Fruit fly (Drosophila melanogaster): ENCODE measurements around the gene cav.
A peak's percentile ranks its signal among the peaks of the same experiment; 100 is the strongest.

The cav gene

DNA sequence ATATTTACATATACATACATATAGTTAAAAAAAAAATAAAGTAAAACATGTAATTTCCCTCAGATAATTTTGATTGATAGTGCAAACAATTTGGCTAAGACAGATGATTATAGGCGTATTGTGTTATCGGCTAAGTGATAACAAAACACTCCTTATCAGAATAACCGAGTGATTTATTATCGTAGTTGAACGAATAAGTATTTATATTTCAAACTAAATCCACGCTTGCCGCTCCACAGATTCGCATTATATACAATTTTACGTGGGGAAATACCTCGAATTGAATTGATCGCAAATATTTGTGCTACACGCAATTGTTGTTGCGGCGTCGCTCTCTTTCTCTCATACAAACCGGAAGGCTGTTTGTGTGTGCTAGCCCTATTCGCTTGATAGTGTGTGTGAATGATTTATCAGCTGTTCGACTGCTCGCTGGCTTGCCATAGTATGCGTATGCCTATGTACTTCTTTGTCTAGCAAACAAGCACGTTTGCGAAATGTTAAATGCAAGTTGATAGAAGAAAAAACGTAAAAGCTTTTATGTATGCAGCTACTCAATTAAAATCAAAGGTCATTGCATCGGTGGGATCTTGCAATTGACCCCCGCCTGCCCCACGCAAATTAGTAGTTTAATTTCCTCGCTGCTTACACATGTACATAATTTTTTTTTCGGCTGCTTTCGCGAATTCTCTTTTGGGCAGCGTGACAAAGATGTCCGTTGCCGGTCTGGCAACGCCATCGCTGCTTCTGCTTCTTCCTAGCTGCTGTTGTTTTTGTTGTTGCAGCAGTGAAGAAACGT is 12.7 kb downstream of the cav start:
- TF ChIP-seq CG34406 (GFP tag; optimal IDR thresholded peaks at IDR 0.05) (no peak), Eip75B (GFP tag; optimal IDR thresholded peaks at IDR 0.05) (no peak), CG1621 (tag; optimal IDR thresholded peaks at IDR 0.05) (no peak), lz (GFP tag; optimal IDR thresholded peaks at IDR 0.05) (no peak), CG3919 (GFP tag; optimal IDR thresholded peaks at IDR 0.05) (no peak), vri (GFP tag; optimal IDR thresholded peaks at IDR 0.05) (no peak), dsx (GFP tag; optimal IDR thresholded peaks at IDR 0.05; ENCODE audit: poor library complexity, severe bottlenecking) (peak; percentile 64), ss (GFP tag; optimal IDR thresholded peaks at IDR 0.05) (peak in 1 of 2 experiments; percentile 44), acj6 (GFP tag; optimal IDR thresholded peaks at IDR 0.05) (no peak), CG11294 (GFP tag; IDR thresholded peaks at IDR 0.05) (no peak), pdm3 (GFP tag; optimal IDR thresholded peaks at IDR 0.05) (no peak), Smox (GFP tag; optimal IDR thresholded peaks at IDR 0.05) (no peak), fd59A (GFP tag; optimal IDR thresholded peaks at IDR 0.05) (peak; percentile 38), Hr38 (GFP tag; optimal IDR thresholded peaks at IDR 0.05) (no peak), CG15336 (GFP tag; IDR thresholded peaks at IDR 0.05) (0 out of 2 replicates have a peak, but pooled peaks have one; percentile 8), Sox102F (GFP tag; optimal IDR thresholded peaks at IDR 0.05) (no peak), Gug (GFP tag; IDR thresholded peaks at IDR 0.05) (0 out of 2 replicates have a peak, but pooled peaks have one; percentile 25), Eip78C (GFP tag) (peak; percentile 60), fkh (GFP tag; optimal IDR thresholded peaks at IDR 0.05) (peak; percentile 59), CG6854 (GFP tag; optimal IDR thresholded peaks at IDR 0.05) (peak; percentile 21), CG7368 (GFP tag; optimal IDR thresholded peaks at IDR 0.05) (no peak), CG6808 (GFP tag; optimal IDR thresholded peaks at IDR 0.05) (no peak), CG6163 (GFP tag; IDR thresholded peaks at IDR 0.05) (peak; percentile 31; the same call in 1 of the 3 replicates), Sox14 (GFP tag; optimal IDR thresholded peaks at IDR 0.05) (peak; percentile 72), Lpt (GFP tag; optimal IDR thresholded peaks at IDR 0.05) (no peak), CG11762 (GFP tag; optimal IDR thresholded peaks at IDR 0.05; ENCODE audit: insufficient read depth) (no peak), esn (GFP tag; optimal IDR thresholded peaks at IDR 0.05) (peak; percentile 13), eg (GFP tag; IDR thresholded peaks at IDR 0.05) (0 out of 3 replicates have a peak, but pooled peaks have one; percentile 48), Ets96B (tag; optimal IDR thresholded peaks at IDR 0.05) (peak; percentile 11), CG31627 (GFP tag; optimal IDR thresholded peaks at IDR 0.05) (no peak), CG3032 (tag; optimal IDR thresholded peaks at IDR 0.05) (peak; percentile 36)

DNA sequence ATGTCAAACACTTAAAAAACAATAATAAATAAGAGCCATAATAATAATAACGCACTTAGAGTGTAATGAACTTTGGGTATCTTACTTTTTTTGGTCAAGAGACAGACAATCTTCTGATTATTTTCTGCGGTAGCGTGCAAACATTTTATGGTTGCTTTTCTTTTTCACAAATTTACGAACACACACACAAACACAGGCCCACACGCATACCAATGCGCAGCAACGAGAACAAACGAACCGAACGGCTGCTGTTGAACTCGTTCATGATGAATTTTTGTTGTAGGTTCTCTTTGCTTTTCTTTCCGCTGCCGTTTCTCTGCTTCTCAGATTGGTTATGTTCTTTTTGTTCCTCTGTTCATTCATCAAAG is 13.2 kb downstream of the cav start:
- no peak for TF ChIP-seq CG8119 (GFP tag; IDR thresholded peaks at IDR 0.05)
- TF ChIP-seq salr (GFP tag; optimal IDR thresholded peaks at IDR 0.05): no peak
- no peak for TF ChIP-seq ss (GFP tag; optimal IDR thresholded peaks at IDR 0.05)
- no peak for TF ChIP-seq net (GFP tag; optimal IDR thresholded peaks at IDR 0.05)
- TF ChIP-seq CG31627 (GFP tag; optimal IDR thresholded peaks at IDR 0.05): no peak

DNA sequence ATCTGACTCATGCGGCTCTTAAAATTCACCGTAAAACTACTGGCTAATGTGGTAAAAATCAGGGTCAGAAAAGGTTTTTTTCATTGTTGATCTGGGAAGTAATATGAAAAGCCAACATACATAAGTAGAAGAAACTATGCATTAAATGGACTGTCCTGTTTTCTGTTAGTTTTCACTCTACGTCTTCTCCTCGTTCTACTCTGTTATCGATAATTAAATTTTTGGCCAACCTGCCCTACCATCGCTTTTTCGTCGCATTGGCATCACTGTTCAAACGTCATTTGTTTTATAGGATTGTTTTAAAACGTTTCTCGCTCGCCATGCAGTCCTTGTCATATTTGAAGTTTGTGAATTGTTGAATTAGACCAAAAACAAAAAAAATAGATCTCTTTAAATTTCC is 13.8 kb downstream of the cav start:
- TF ChIP-seq CG6808 (GFP tag; optimal IDR thresholded peaks at IDR 0.05): peak; percentile 93
- TF ChIP-seq CG1621 (tag; optimal IDR thresholded peaks at IDR 0.05): no peak

DNA sequence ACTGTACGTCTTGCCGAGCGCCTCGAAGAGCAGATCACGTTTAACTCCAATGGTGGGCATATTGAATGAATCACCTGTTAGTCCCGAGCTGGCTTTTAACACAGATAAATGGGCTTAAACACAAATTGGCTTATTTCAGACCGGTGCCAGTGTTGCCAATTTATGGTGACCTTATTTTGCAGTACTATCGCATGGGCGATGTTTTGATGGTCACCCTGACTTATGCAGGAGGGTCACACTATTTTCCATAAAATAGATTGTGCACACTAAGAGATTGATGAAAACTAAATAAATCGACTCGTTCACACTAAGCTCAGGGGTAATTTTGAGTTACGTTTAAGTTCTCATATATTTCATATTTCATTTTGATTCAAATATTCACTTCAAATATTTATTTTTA is 31.6 kb downstream of the cav start, which contains the start of gene beta-PheRS:
beta-PheRS (minus strand) TSS at position 186 of the 400 bp plus-strand sequence.
- TF ChIP-seq Lpt (GFP tag; optimal IDR thresholded peaks at IDR 0.05) (no peak), fkh (GFP tag; optimal IDR thresholded peaks at IDR 0.05) (no peak), topi (GFP tag; optimal IDR thresholded peaks at IDR 0.05) (no peak), Hr39 (GFP tag; optimal IDR thresholded peaks at IDR 0.05) (no peak), CG34406 (GFP tag; optimal IDR thresholded peaks at IDR 0.05) (no peak), eg (GFP tag; IDR thresholded peaks at IDR 0.05) (no peak; the same call in 2 of the 3 replicates), CG1621 (tag; optimal IDR thresholded peaks at IDR 0.05) (no peak), esn (GFP tag; optimal IDR thresholded peaks at IDR 0.05) (peak; percentile 52), Sox102F (GFP tag; optimal IDR thresholded peaks at IDR 0.05) (no peak), lz (GFP tag; optimal IDR thresholded peaks at IDR 0.05) (peak; percentile 46), pdm3 (GFP tag; optimal IDR thresholded peaks at IDR 0.05) (no peak), fd85E (GFP tag; optimal IDR thresholded peaks at IDR 0.05) (no peak), Hr38 (GFP tag; optimal IDR thresholded peaks at IDR 0.05) (no peak), CG11902 (GFP tag; optimal IDR thresholded peaks at IDR 0.05) (peak; percentile 18), Eip78C (GFP tag) (no peak), Eip93F (GFP tag; optimal IDR thresholded peaks at IDR 0.05) (no peak), CG11294 (GFP tag; IDR thresholded peaks at IDR 0.05) (peak; percentile 26; the same call in 1 of the 2 replicates), fd59A (GFP tag; optimal IDR thresholded peaks at IDR 0.05) (no peak), dsx (GFP tag; optimal IDR thresholded peaks at IDR 0.05; ENCODE audit: poor library complexity, severe bottlenecking) (no peak), Met (GFP tag; optimal IDR thresholded peaks at IDR 0.05) (no peak), Ets96B (tag; optimal IDR thresholded peaks at IDR 0.05) (no peak), CG16779 (tag; optimal IDR thresholded peaks at IDR 0.05) (no peak), CG8119 (GFP tag; IDR thresholded peaks at IDR 0.05) (no peak), CG8319 (GFP tag; optimal IDR thresholded peaks at IDR 0.05) (peak; percentile 99), CG6163 (GFP tag; IDR thresholded peaks at IDR 0.05) (no peak; the same call in 2 of the 3 replicates)

Data from whole organism, prepupa.